Worm (Caenorhabditis elegans) whole organism, young adult: ENCODE results near the gene lin-48.

Experiments used
- dox-1 ChIP-seq: fragments of 200-800 bp; sonication (Bioruptor generic); IDR thresholded peaks from 2 replicates; pipeline ENCODE4 v1.3.6; 2022; ENCODE audit warnings: missing genetic modification reagents, missing genetic modification characterization, missing compliant biosample characterization
- let-607 ChIP-seq, 2 experiments: fragments of 200-800 bp in 1 of 2; sonication (Bioruptor generic) in 1 of 2; sonication (generic microtip) in 1 of 2; optimal IDR thresholded peaks; 2 replicates each; lab custom pipeline; 2016 to 2018; ENCODE audit warnings: mild to moderate bottlenecking in 2 of 2, missing compliant biosample characterization in 2 of 2, missing genetic modification characterization in 2 of 2, moderate library complexity in 2 of 2, missing genotype in 1 of 2
- pha-4 ChIP-seq: fragments of 150-350 bp; sonication (generic microtip); optimal IDR thresholded peaks from 2 replicates; lab custom pipeline; 2014; ENCODE audit warnings: missing biosample characterization, missing genetic modification reagents, missing genetic modification characterization
- rec-8 ChIP-seq, 2 experiments: sonication (generic microtip); optimal IDR thresholded peaks; 2 replicates each; lab custom pipeline; 2016; ENCODE audit warnings: mild to moderate bottlenecking in 2 of 2, missing genetic modification characterization in 2 of 2, missing genetic modification reagents in 2 of 2, missing genotype in 2 of 2, missing biosample characterization in 1 of 2, missing compliant biosample characterization in 1 of 2, moderate library complexity in 1 of 2
- tbp1 ChIP-seq: fragments of 200-800 bp; sonication (Bioruptor generic); optimal IDR thresholded peaks from 2 replicates; lab custom pipeline; 2018; ENCODE audit warnings: mild to moderate bottlenecking, missing genetic modification characterization, missing compliant biosample characterization
- zfh-2 ChIP-seq: fragments of 200-800 bp; sonication (Bioruptor generic); conservative IDR thresholded peaks from 2 replicates; pipeline ENCODE4 v1.3.6; 2022; ENCODE audit warnings: missing genetic modification reagents, missing genetic modification characterization, missing compliant biosample characterization

DNA sequence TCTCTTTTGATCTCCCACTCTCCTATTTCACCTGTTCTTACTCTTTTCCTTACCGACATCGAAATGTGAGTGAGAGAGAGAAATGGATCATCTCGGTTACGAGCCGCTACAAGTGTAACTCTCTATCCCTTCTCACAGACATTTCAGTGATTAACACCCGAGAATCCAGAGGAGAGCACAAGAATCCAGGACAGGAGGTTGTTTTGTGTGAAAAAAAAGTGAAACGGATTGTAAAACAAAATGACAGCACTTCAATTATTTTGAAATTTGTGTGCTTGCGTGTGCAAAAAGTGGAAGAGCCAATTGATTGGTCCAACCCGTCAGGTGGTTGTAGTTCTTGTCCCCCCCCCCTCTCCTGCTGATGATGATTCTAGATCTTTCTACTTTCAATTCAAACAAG, 37.6 kb downstream of the lin-48 start:
- TF ChIP-seq pha-4 (tag; lab: Kevin White, UChicago), result no peak
- TF ChIP-seq dox-1 (GFP tag; lab: Robert Waterston, UW), result no peak
- no peak for TF ChIP-seq rec-8 (tag; optimal IDR thresholded peaks at IDR 0.05; lab: Kevin White, UChicago)
- TF ChIP-seq let-607 (tag; optimal IDR thresholded peaks at IDR 0.05; lab: Kevin White, UChicago), result no peak
- TF ChIP-seq tbp1, result no peak
- TF ChIP-seq zfh-2 (GFP tag; lab: Robert Waterston, UW), result no peak
